Worm (Caenorhabditis elegans) whole organism, midembryonic: Measurements from ENCODE around the gene Y51B9A.7.

Experiments used
- T22C8.4 ChIP-seq: fragments of 200-800 bp; sonication (Bioruptor generic); IDR thresholded peaks from 2 replicates; pipeline ENCODE4 v1.3.6; 2022; ENCODE audit warnings: missing genetic modification characterization, missing compliant biosample characterization
- cog-1 ChIP-seq: sonication (generic microtip); optimal IDR thresholded peaks from 2 replicates; lab custom pipeline; 2016; ENCODE audit warnings: missing genetic modification characterization, missing compliant biosample characterization
- flt-1 ChIP-seq: fragments of 200-800 bp; sonication (Bioruptor generic); IDR thresholded peaks from 2 replicates; pipeline ENCODE4 v1.3.6; 2022; ENCODE audit warnings: missing genetic modification characterization, missing compliant biosample characterization
- klf-2 ChIP-seq: fragments of 200-800 bp; sonication (Bioruptor generic); conservative IDR thresholded peaks from 2 replicates; pipeline ENCODE4 v1.3.6; 2022; ENCODE audit warnings: missing genetic modification reagents, missing genetic modification characterization, missing compliant biosample characterization
- med-1 ChIP-seq: sonication (generic microtip); optimal IDR thresholded peaks from 2 replicates; lab custom pipeline; 2017; ENCODE audit warnings: missing genetic modification characterization, mild to moderate bottlenecking, missing compliant biosample characterization, antibody characterized with exemption, missing genetic modification reagents; ENCODE audit not compliant: insufficient read depth
- tab-1 ChIP-seq: fragments of 200-800 bp; sonication (Bioruptor generic); IDR thresholded peaks from 2 replicates; pipeline ENCODE4 v1.3.6; 2022; ENCODE audit warnings: missing genetic modification characterization, missing compliant biosample characterization
- ztf-29 ChIP-seq: fragments of 200-800 bp; sonication (Bioruptor generic); IDR thresholded peaks from 2 replicates; pipeline ENCODE4 v1.3.6; 2022; ENCODE audit warnings: missing genetic modification reagents, missing genetic modification characterization, missing compliant biosample characterization

ce11 chrII:9372393-9372792 is 27.5 kb upstream of the Y51B9A.7 start, which contains the start of gene C06C3.3:
- no peak for TF ChIP-seq T22C8.4 (GFP tag; lab: Robert Waterston, UW)
- TF ChIP-seq klf-2 (GFP tag; lab: Robert Waterston, UW) = no peak
- TF ChIP-seq flt-1 (GFP tag; lab: Robert Waterston, UW) = no peak
- TF ChIP-seq med-1 (GFP tag; lab: Kevin White, UChicago) = no peak
- TF ChIP-seq cog-1 = no peak
- no peak for TF ChIP-seq ztf-29 (GFP tag; lab: Robert Waterston, UW)
- no peak for TF ChIP-seq tab-1 (GFP tag; lab: Robert Waterston, UW)
